Fruit fly (Drosophila melanogaster): ENCODE results near the gene CG14262.

The CG14262 gene

DNA sequence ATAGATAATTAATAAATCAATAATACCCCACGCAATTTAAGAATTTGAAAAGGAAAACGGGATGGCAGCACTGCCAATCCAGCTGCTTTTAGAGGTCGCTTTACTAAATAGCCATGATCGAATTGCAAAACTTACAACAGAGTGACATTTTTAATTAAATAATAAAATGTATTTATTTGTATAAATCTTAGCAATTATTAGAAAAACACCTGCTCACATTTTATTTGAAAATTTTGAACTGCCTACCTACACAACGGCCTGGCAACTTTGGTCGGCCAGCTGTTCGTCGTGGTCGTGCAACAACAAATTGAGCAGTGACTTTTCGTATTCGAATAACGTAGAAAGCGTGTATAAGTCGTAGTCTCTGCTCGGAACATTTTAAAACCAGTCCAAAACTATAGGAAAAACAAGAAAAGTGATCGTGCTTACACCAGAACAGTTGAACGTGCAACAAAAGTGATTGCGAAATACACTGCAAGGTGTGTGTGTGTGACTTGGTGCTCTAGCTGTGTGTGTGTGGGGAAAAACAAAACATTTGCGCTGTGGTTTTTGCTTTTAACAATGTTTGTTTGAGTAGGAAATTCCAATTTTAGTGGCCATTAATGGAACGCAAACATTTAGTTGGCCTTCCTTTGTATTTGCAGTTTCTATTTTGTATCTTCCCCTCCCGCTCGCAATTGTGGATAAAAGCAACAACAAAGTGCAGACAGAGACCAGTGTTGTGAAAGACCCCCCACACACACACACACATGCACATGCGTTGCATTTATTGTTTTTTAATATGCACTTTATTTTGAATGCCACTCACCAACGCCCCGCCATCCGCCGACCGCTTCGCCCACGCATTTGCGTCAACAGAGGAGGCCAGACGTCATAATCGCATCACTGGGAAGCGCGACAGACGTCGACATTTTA is 9.6 kb upstream of the CG14262 start, which contains the start of gene CG5938 (continued):
- TF ChIP-seq Kr (GFP tag; optimal IDR thresholded peaks at IDR 0.05) (no peak), CG7987 (GFP tag; optimal IDR thresholded peaks at IDR 0.05) (no peak), CG6765 (GFP tag; optimal IDR thresholded peaks at IDR 0.05) (no peak), zfh1 (GFP tag; IDR thresholded peaks at IDR 0.05) (peak; percentile 27; the same call in 1 of the 3 replicates), Six4 (GFP tag; optimal IDR thresholded peaks at IDR 0.05) (no peak), bcd (GFP tag; optimal IDR thresholded peaks at IDR 0.05) (peak; percentile 7), Med (GFP tag) (peak; percentile 78), hbn (GFP tag; IDR thresholded peaks at IDR 0.05; ENCODE audit: partially characterized antibody) (no peak), Dad (GFP tag; optimal IDR thresholded peaks at IDR 0.05) (no peak), H15 (GFP tag; IDR thresholded peaks at IDR 0.05) (no peak), CG2116 (GFP tag; optimal IDR thresholded peaks at IDR 0.05) (peak; percentile 39), Sry-δ (GFP tag; optimal IDR thresholded peaks at IDR 0.05) (no peak), CG1233 (GFP tag; optimal IDR thresholded peaks at IDR 0.05) (no peak), corto (GFP tag; optimal IDR thresholded peaks at IDR 0.05) (no peak), Tbp (GFP tag; optimal IDR thresholded peaks at IDR 0.05) (no peak), CG2129 (GFP tag; IDR thresholded peaks at IDR 0.05; ENCODE audit: partially characterized antibody) (no peak), CG18476 (GFP tag; optimal IDR thresholded peaks at IDR 0.05) (peak; percentile 19), danr (GFP tag; IDR thresholded peaks at IDR 0.05) (no peak), lov (optimal IDR thresholded peaks at IDR 0.05) (no peak), lov (GFP tag; IDR thresholded peaks at IDR 0.05) (no peak), zf30C (GFP tag; optimal IDR thresholded peaks at IDR 0.05) (no peak), dimm (GFP tag; IDR thresholded peaks at IDR 0.05) (no peak), knrl (GFP tag; IDR thresholded peaks at IDR 0.05; ENCODE audit: partially characterized antibody) (no peak), Hsf (GFP tag; optimal IDR thresholded peaks at IDR 0.05) (no peak), CG10321 (GFP tag; IDR thresholded peaks at IDR 0.05) (no peak), B-H1 (GFP tag; IDR thresholded peaks at IDR 0.05) (no peak), CG8281 (tag; optimal IDR thresholded peaks at IDR 0.05) (no peak), hth (optimal IDR thresholded peaks at IDR 0.05) (no peak), Oli (tag; optimal IDR thresholded peaks at IDR 0.05) (no peak), CG11504 (tag; optimal IDR thresholded peaks at IDR 0.05) (peak; percentile 50), Aef1 (GFP tag; IDR thresholded peaks at IDR 0.05) (peak; percentile 48; the same call in 2 of the 3 replicates), fru (optimal IDR thresholded peaks at IDR 0.05) (no peak), pita (GFP tag; optimal IDR thresholded peaks at IDR 0.05) (no peak), kni (GFP tag; optimal IDR thresholded peaks at IDR 0.05) (no peak), CG17361 (GFP tag; IDR thresholded peaks at IDR 0.05) (peak; percentile 46; the same call in 1 of the 3 replicates), CG12299 (tag; optimal IDR thresholded peaks at IDR 0.05) (no peak), Nf-YB (GFP tag; optimal IDR thresholded peaks at IDR 0.05) (no peak), otp (GFP tag; IDR thresholded peaks at IDR 0.05) (no peak), Ada2b (GFP tag; IDR thresholded peaks at IDR 0.05) (peak; percentile 6; the same call in 1 of the 2 replicates), CG15269 (tag; optimal IDR thresholded peaks at IDR 0.05) (peak; percentile 48), so (GFP tag; IDR thresholded peaks at IDR 0.05) (0 out of 3 replicates have a peak, but pooled peaks have one; percentile 31), CG12744 (GFP tag; optimal IDR thresholded peaks at IDR 0.05) (no peak), caup (GFP tag; optimal IDR thresholded peaks at IDR 0.05; ENCODE audit: severe bottlenecking) (no peak), CG14860 (GFP tag; IDR thresholded peaks at IDR 0.05; ENCODE audit: partially characterized antibody) (no peak), CG4404 (GFP tag; IDR thresholded peaks at IDR 0.05) (no peak), D (optimal IDR thresholded peaks at IDR 0.05) (no peak), D (GFP tag; optimal IDR thresholded peaks at IDR 0.05) (no peak), al (GFP tag; IDR thresholded peaks at IDR 0.05) (no peak), Jarid2 (GFP tag; optimal IDR thresholded peaks at IDR 0.05) (no peak), sd (tag; optimal IDR thresholded peaks at IDR 0.05) (no peak)
